Worm (Caenorhabditis elegans): ENCODE data around the gene clec-229.

clec-229 gene

ce11 chrV:15293865-15294264 lies 47.4 kb downstream of the clec-229 start, which contains the start of gene str-96:
TSS of gene str-96 (minus strand) at chrV:15293965.
- TF ChIP-seq unc-86 (tag; optimal IDR thresholded peaks at IDR 0.05) (no peak), C16A3.4 (tag; optimal IDR thresholded peaks at IDR 0.05) (no peak), ceh-8 (GFP tag; optimal IDR thresholded peaks at IDR 0.05) (peak; percentile 86), lin-39 (tag; optimal IDR thresholded peaks at IDR 0.05) (no peak), fkh-8 (tag; optimal IDR thresholded peaks at IDR 0.05) (peak; percentile 32), fkh-4 (tag; optimal IDR thresholded peaks at IDR 0.05; ENCODE audit: borderline replicate concordance) (no peak)

- TF ChIP-seq nhr-28 (tag; optimal IDR thresholded peaks at IDR 0.05) = no peak
- TF ChIP-seq efl-1 (optimal IDR thresholded peaks at IDR 0.05) = no peak
- TF ChIP-seq efl-1 (GFP tag; optimal IDR thresholded peaks at IDR 0.05 in 1 of 2) = peak in 1 of 2 experiments; percentile 12
- TF ChIP-seq ama-1 (optimal IDR thresholded peaks at IDR 0.05) = no peak
- no peak for TF ChIP-seq nhr-19 (GFP tag; conservative IDR thresholded peaks at IDR 0.05)
Observed at ce11 chrV:15290995-15291394, 50.3 kb downstream of the clec-229 start, which contains the start of gene cyp-34A2. TSS of gene cyp-34A2 (minus strand) at chrV:15291095.
